Worm (Caenorhabditis elegans): ENCODE measurements around the gene irld-64.

- no peak for TF ChIP-seq ama-1 (optimal IDR thresholded peaks at IDR 0.05)
- TF ChIP-seq ama-1 (GFP tag; optimal IDR thresholded peaks at IDR 0.05) = no peak
- TF ChIP-seq unc-62 (GFP tag; optimal IDR thresholded peaks at IDR 0.05) = no peak
- no peak for TF ChIP-seq lsl-1 (GFP tag; optimal IDR thresholded peaks at IDR 0.05)
- no peak for TF ChIP-seq attf-3 (GFP tag; conservative IDR thresholded peaks at IDR 0.05)
- no peak for TF ChIP-seq B0261.1 (tag; optimal IDR thresholded peaks at IDR 0.05)
- TF ChIP-seq ceh-91 (GFP tag; IDR thresholded peaks at IDR 0.05) = no peak
- TF ChIP-seq him-1 (tag; optimal IDR thresholded peaks at IDR 0.05) = no peak
Observed at ce11 chrII:2965215-2965998, 35.0 kb upstream of the irld-64 start.
